Worm (Caenorhabditis elegans) whole organism, L4 larva: Measurements from ENCODE around the gene tsn-1.

Experiments used
- D1046.2 ChIP-seq: fragments of 200-800 bp; sonication (Bioruptor generic); IDR thresholded peaks from 2 replicates; pipeline ENCODE4 v1.3.6; 2022; ENCODE audit warnings: missing genetic modification characterization, missing compliant biosample characterization
- R02D3.7 ChIP-seq: fragments of 150-350 bp; sonication (generic microtip); optimal IDR thresholded peaks from 3 replicates; lab custom pipeline; 2014; ENCODE audit warnings: missing biosample characterization, missing genetic modification characterization
- T26A8.4 ChIP-seq: fragments of 200-800 bp; sonication (Bioruptor generic); IDR thresholded peaks from 2 replicates; pipeline ENCODE4 v1.3.6; 2022; ENCODE audit warnings: missing genetic modification characterization, missing compliant biosample characterization
- Y75B8A.6 ChIP-seq: fragments of 200-800 bp; sonication (Bioruptor generic); IDR thresholded peaks from 2 replicates; pipeline ENCODE4 v1.3.6; 2022; ENCODE audit warnings: missing genetic modification reagents, missing genetic modification characterization, missing compliant biosample characterization
- ZK337.2 ChIP-seq: fragments of 200-800 bp; sonication (Bioruptor generic); IDR thresholded peaks from 2 replicates; pipeline ENCODE4 v1.3.6; 2022; ENCODE audit warnings: missing genetic modification reagents, missing genetic modification characterization, missing compliant biosample characterization
- aly-2 ChIP-seq: sonication (generic microtip); optimal IDR thresholded peaks from 2 replicates; lab custom pipeline; 2018; ENCODE audit warnings: missing biosample characterization, missing genetic modification characterization
- attf-4 ChIP-seq: sonication (generic microtip); optimal IDR thresholded peaks from 3 replicates; lab custom pipeline; 2017; ENCODE audit warnings: missing biosample characterization, missing genetic modification characterization
- ceh-28 ChIP-seq: fragments of 150-350 bp; optimal IDR thresholded peaks from 2 replicates; lab custom pipeline; 2014; ENCODE audit warnings: missing biosample characterization, missing genetic modification reagents, missing genetic modification characterization
- ceh-44 ChIP-seq: fragments of 200-800 bp; sonication (Bioruptor generic); IDR thresholded peaks from 2 replicates; pipeline ENCODE4 v1.3.6; 2022; ENCODE audit warnings: missing genetic modification reagents, missing genetic modification characterization, missing compliant biosample characterization
- daf-16 ChIP-seq, 3 experiments: sonication (generic microtip); optimal IDR thresholded peaks; 2 replicates each; lab custom pipeline; 2016 to 2017; ENCODE audit warnings: missing genetic modification characterization in 3 of 3, missing genetic modification reagents in 3 of 3, mild to moderate bottlenecking in 2 of 3, missing compliant biosample characterization in 2 of 3, missing biosample characterization in 1 of 3, moderate library complexity in 1 of 3
- daf-19 ChIP-seq: fragments of 200-800 bp; sonication (Bioruptor generic); conservative IDR thresholded peaks from 2 replicates; pipeline ENCODE4 v1.3.6; 2022; ENCODE audit warnings: missing genetic modification characterization, missing compliant biosample characterization
- dmd-6 ChIP-seq: fragments of 200-800 bp; sonication (Bioruptor generic); IDR thresholded peaks from 2 replicates; pipeline ENCODE4 v1.3.6; 2022; ENCODE audit warnings: missing genetic modification reagents, missing genetic modification characterization, missing compliant biosample characterization
- dpl-1 ChIP-seq: fragments of 150-350 bp; optimal IDR thresholded peaks from 2 replicates; lab custom pipeline; 2014; ENCODE audit warnings: missing biosample characterization, missing genetic modification reagents, missing genetic modification characterization
- dve-1 ChIP-seq: sonication (generic microtip); optimal IDR thresholded peaks from 2 replicates; lab custom pipeline; 2017; ENCODE audit warnings: antibody characterized with exemption, mild to moderate bottlenecking, missing genetic modification characterization, missing compliant biosample characterization; ENCODE audit not compliant: insufficient read depth
- fos-1 ChIP-seq: fragments of 150-350 bp; optimal IDR thresholded peaks from 2 replicates; lab custom pipeline; 2014; ENCODE audit warnings: missing biosample characterization, missing genetic modification characterization
- gei-8 ChIP-seq: fragments of 200-800 bp; sonication (Bioruptor generic); optimal IDR thresholded peaks from 2 replicates; lab custom pipeline; 2018; ENCODE audit warnings: mild to moderate bottlenecking, missing genetic modification characterization, missing compliant biosample characterization
- hlh-11 ChIP-seq: fragments of 200-800 bp; sonication (Bioruptor generic); optimal IDR thresholded peaks from 2 replicates; lab custom pipeline; 2018; ENCODE audit warnings: mild to moderate bottlenecking, missing genetic modification characterization, missing compliant biosample characterization
- hlh-30 ChIP-seq: sonication (generic microtip); optimal IDR thresholded peaks from 2 replicates; lab custom pipeline; 2017; ENCODE audit warnings: antibody characterized with exemption, mild to moderate bottlenecking, missing genetic modification characterization, missing compliant biosample characterization; ENCODE audit not compliant: insufficient read depth
- lim-7 ChIP-seq: fragments of 200-800 bp; sonication (Bioruptor generic); IDR thresholded peaks from 2 replicates; pipeline ENCODE4 v1.3.6; 2022; ENCODE audit warnings: missing genetic modification characterization, missing compliant biosample characterization
- lin-1 ChIP-seq: fragments of 200-800 bp; sonication (Bioruptor generic); IDR thresholded peaks from 2 replicates; pipeline ENCODE4 v1.3.6; 2022; ENCODE audit warnings: missing genetic modification reagents, missing genetic modification characterization, missing compliant biosample characterization
- lin-13 ChIP-seq: fragments of 150-350 bp; optimal IDR thresholded peaks from 2 replicates; lab custom pipeline; 2014; ENCODE audit warnings: missing biosample characterization, missing genetic modification reagents, missing genetic modification characterization
- lin-38 ChIP-seq: fragments of 200-800 bp; sonication (Bioruptor generic); IDR thresholded peaks from 2 replicates; pipeline ENCODE4 v1.3.6; 2022; ENCODE audit warnings: missing genetic modification reagents, missing genetic modification characterization, missing compliant biosample characterization
- madf-9 ChIP-seq: fragments of 200-800 bp; sonication (Bioruptor generic); conservative IDR thresholded peaks from 2 replicates; pipeline ENCODE4 v1.3.6; 2022; ENCODE audit warnings: missing genetic modification reagents, missing genetic modification characterization, missing compliant biosample characterization
- mdt-29 ChIP-seq: fragments of 200-800 bp; sonication (Bioruptor generic); IDR thresholded peaks from 2 replicates; pipeline ENCODE4 v1.3.6; 2022; ENCODE audit warnings: missing genetic modification reagents, missing genetic modification characterization, missing compliant biosample characterization
- mep-1 ChIP-seq: fragments of 150-350 bp; sonication (generic microtip); optimal IDR thresholded peaks from 3 replicates; lab custom pipeline; 2014; ENCODE audit warnings: missing biosample characterization, missing genetic modification characterization
- mes-2 ChIP-seq: sonication (generic microtip); optimal IDR thresholded peaks from 2 replicates; lab custom pipeline; 2016; ENCODE audit warnings: missing genotype, mild to moderate bottlenecking, missing genetic modification characterization, missing compliant biosample characterization; ENCODE audit not compliant: poor library complexity, severe bottlenecking
- nhr-25 ChIP-seq: sonication (generic microtip); optimal IDR thresholded peaks from 2 replicates; lab custom pipeline; 2017; ENCODE audit warnings: missing genetic modification characterization, mild to moderate bottlenecking, missing compliant biosample characterization, antibody characterized with exemption, moderate library complexity, borderline replicate concordance; ENCODE audit not compliant: insufficient read depth
- nhr-28 ChIP-seq: fragments of 150-350 bp; optimal IDR thresholded peaks from 2 replicates; lab custom pipeline; 2014; ENCODE audit warnings: missing biosample characterization, missing genetic modification characterization
- nhr-41 ChIP-seq: fragments of 200-800 bp; sonication (Bioruptor generic); IDR thresholded peaks from 2 replicates; pipeline ENCODE4 v1.3.6; 2022; ENCODE audit warnings: missing genetic modification reagents, missing genetic modification characterization, missing compliant biosample characterization
- nhr-42 ChIP-seq: fragments of 200-800 bp; sonication (Bioruptor generic); IDR thresholded peaks from 2 replicates; pipeline ENCODE4 v1.3.6; 2022; ENCODE audit warnings: missing genetic modification characterization, missing compliant biosample characterization
- nhr-48 ChIP-seq: sonication (generic microtip); optimal IDR thresholded peaks from 2 replicates; lab custom pipeline; 2016; ENCODE audit warnings: mild to moderate bottlenecking, missing genetic modification characterization, missing compliant biosample characterization
- nhr-76 ChIP-seq: fragments of 150-350 bp; optimal IDR thresholded peaks from 2 replicates; lab custom pipeline; 2014; ENCODE audit warnings: missing biosample characterization, missing genetic modification characterization
- nhr-77 ChIP-seq: fragments of 150-350 bp; optimal IDR thresholded peaks from 2 replicates; lab custom pipeline; 2014; ENCODE audit warnings: missing biosample characterization, missing genetic modification characterization
- pha-4 ChIP-seq, 2 experiments: fragments of 150-350 bp in 1 of 2; fragments of 200-800 bp in 1 of 2; sonication (Bioruptor generic) in 1 of 2; IDR thresholded peaks in 1 of 2; optimal IDR thresholded peaks in 1 of 2; 2 replicates each; pipeline versions ENCODE4 v1.3.6 to Lab custom; 2014 to 2022; ENCODE audit warnings: missing genetic modification characterization in 2 of 2, missing genetic modification reagents in 2 of 2, missing biosample characterization in 1 of 2, missing compliant biosample characterization in 1 of 2
- php-3 ChIP-seq: fragments of 200-800 bp; sonication (Bioruptor generic); IDR thresholded peaks from 2 replicates; pipeline ENCODE4 v1.3.6; 2022; ENCODE audit warnings: missing genetic modification reagents, missing genetic modification characterization, missing compliant biosample characterization
- pqm-1 ChIP-seq: sonication (generic microtip); optimal IDR thresholded peaks from 2 replicates; lab custom pipeline; 2017; ENCODE audit warnings: missing biosample characterization, missing genetic modification characterization
- sdz-12 ChIP-seq: fragments of 200-800 bp; sonication (Bioruptor generic); optimal IDR thresholded peaks from 2 replicates; lab custom pipeline; 2018; ENCODE audit warnings: mild to moderate bottlenecking, missing genetic modification characterization, missing compliant biosample characterization
- snpc-1.2 ChIP-seq: fragments of 200-800 bp; sonication (Bioruptor generic); IDR thresholded peaks from 2 replicates; pipeline ENCODE4 v1.3.6; 2022; ENCODE audit warnings: missing genetic modification reagents, missing genetic modification characterization, missing compliant biosample characterization
- spr-3 ChIP-seq: fragments of 200-800 bp; sonication (Bioruptor generic); optimal IDR thresholded peaks from 2 replicates; lab custom pipeline; 2018; ENCODE audit warnings: mild to moderate bottlenecking, missing genetic modification characterization, missing compliant biosample characterization
- tra-1 ChIP-seq: fragments of 200-800 bp; sonication (Bioruptor generic); IDR thresholded peaks from 2 replicates; pipeline ENCODE4 v1.3.6; 2022; ENCODE audit warnings: missing genetic modification reagents, missing genetic modification characterization, missing compliant biosample characterization
- unc-62 ChIP-seq, 3 experiments: fragments of 150-350 bp in 1 of 3; sonication (generic microtip); optimal IDR thresholded peaks in 2 of 3; peaks in 1 of 3; 1 replicate in 1 of 3; 2 replicates in 2 of 3; lab custom pipeline; 2014 to 2017; ENCODE audit warnings: missing biosample characterization in 3 of 3, missing genetic modification characterization in 3 of 3, missing genetic modification reagents in 3 of 3, missing genotype in 1 of 3
- zag-1 ChIP-seq: fragments of 150-350 bp; optimal IDR thresholded peaks from 2 replicates; lab custom pipeline; 2014; ENCODE audit warnings: missing biosample characterization, missing genetic modification characterization
- zip-11 ChIP-seq: fragments of 200-800 bp; sonication (Bioruptor generic); IDR thresholded peaks from 2 replicates; pipeline ENCODE4 v1.3.6; 2022; ENCODE audit warnings: missing genetic modification characterization, missing compliant biosample characterization

The tsn-1 gene

ce11 chrII:4710813-4711212, 4.2 kb downstream of the tsn-1 start:
- no peak for TF ChIP-seq lim-7 (GFP tag; lab: Robert Waterston, UW)
- peak in 1 of 2 experiments; percentile 96 for TF ChIP-seq unc-62 (GFP tag; optimal IDR thresholded peaks at IDR 0.05 in 1 of 2; lab: Kevin White, UChicago)
- no peak for TF ChIP-seq unc-62 (tag; optimal IDR thresholded peaks at IDR 0.05; lab: Kevin White, UChicago)
- no peak for TF ChIP-seq mes-2 (tag; lab: Kevin White, UChicago)

ce11 chrII:4715676-4716075, 9.1 kb downstream of the tsn-1 start, which contains the start of gene F41C3.8:
Gene F41C3.8 (plus strand): TSS chrII:4716046.
- TF ChIP-seq R02D3.7 (no peak), hlh-11 (tag; lab: Kevin White, UChicago) (peak; percentile 20), nhr-42 (GFP tag; lab: Robert Waterston, UW) (no peak), T26A8.4 (GFP tag; lab: Robert Waterston, UW) (no peak), attf-4 (tag; lab: Kevin White, UChicago) (no peak), aly-2 (tag; lab: Kevin White, UChicago) (no peak), nhr-41 (GFP tag; lab: Robert Waterston, UW) (no peak), ZK337.2 (no peak), nhr-77 (tag; lab: Kevin White, UChicago) (no peak), pha-4 (GFP tag; IDR thresholded peaks at IDR 0.05; lab: Robert Waterston, UW) (no peak), pha-4 (tag; optimal IDR thresholded peaks at IDR 0.05; lab: Kevin White, UChicago) (no peak), sdz-12 (no peak), dmd-6 (peak; percentile 42; the same call in 1 of the 2 replicates), unc-62 (GFP tag; optimal IDR thresholded peaks at IDR 0.05 in 1 of 2; lab: Kevin White, UChicago) (no peak), unc-62 (tag; optimal IDR thresholded peaks at IDR 0.05; lab: Kevin White, UChicago) (no peak), dve-1 (peak; percentile 13), Y75B8A.6 (no peak), hlh-30 (tag; lab: Kevin White, UChicago) (peak; percentile 30), zip-11 (GFP tag; lab: Robert Waterston, UW) (no peak), pqm-1 (tag; lab: Kevin White, UChicago) (peak; percentile 75), mdt-29 (GFP tag; lab: Robert Waterston, UW) (no peak), daf-19 (GFP tag; lab: Robert Waterston, UW) (no peak), daf-16 (GFP tag; optimal IDR thresholded peaks at IDR 0.05; lab: Kevin White, UChicago) (no peak), daf-16 (tag; optimal IDR thresholded peaks at IDR 0.05; lab: Kevin White, UChicago) (peak; percentile 27), lin-1 (GFP tag; lab: Robert Waterston, UW) (no peak), zag-1 (tag; lab: Kevin White, UChicago) (no peak), php-3 (GFP tag; lab: Robert Waterston, UW) (no peak), gei-8 (GFP tag; lab: Kevin White, UChicago) (no peak), snpc-1.2 (no peak), nhr-28 (tag; lab: Kevin White, UChicago) (peak; percentile 80), nhr-25 (tag; lab: Kevin White, UChicago) (no peak), tra-1 (GFP tag; lab: Robert Waterston, UW) (no peak), ceh-28 (tag; lab: Kevin White, UChicago) (no peak), spr-3 (GFP tag; lab: Kevin White, UChicago) (no peak), dpl-1 (GFP tag; lab: Kevin White, UChicago) (no peak), D1046.2 (GFP tag; lab: Robert Waterston, UW) (no peak), fos-1 (tag; lab: Kevin White, UChicago) (no peak), mep-1 (tag; lab: Kevin White, UChicago) (no peak), nhr-48 (tag; lab: Kevin White, UChicago) (no peak), lin-13 (no peak), nhr-76 (no peak), ceh-44 (GFP tag; lab: Robert Waterston, UW) (no peak), lin-38 (no peak), madf-9 (GFP tag; lab: Robert Waterston, UW) (no peak)
